Worm (Caenorhabditis elegans): ENCODE data around the gene rpn-3.

DNA sequence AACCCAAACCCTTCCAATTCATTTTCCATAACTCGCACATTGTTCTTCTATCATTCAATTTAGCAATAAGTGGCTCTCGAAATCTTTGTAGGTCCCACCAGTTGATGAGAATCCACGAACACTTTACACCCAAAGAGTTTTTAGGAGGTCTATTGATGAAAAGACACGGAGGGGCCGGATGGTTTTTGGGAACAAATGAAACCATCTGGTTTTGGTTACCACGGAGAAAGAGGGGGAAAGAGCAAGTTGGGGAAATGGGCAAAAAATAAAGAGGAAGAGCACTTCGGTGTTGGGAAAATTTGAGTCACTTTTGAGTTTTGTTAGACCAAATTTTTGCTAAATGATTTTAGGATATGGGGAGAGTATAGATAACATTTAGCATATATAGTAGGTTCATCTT is 20.4 kb downstream of the rpn-3 start:
- TF ChIP-seq pha-4 (tag; optimal IDR thresholded peaks at IDR 0.05), result no peak
- no peak for TF ChIP-seq ceh-48 (tag; optimal IDR thresholded peaks at IDR 0.05)
- no peak for TF ChIP-seq sdc-2 (tag; optimal IDR thresholded peaks at IDR 0.05)
- TF ChIP-seq ceh-31 (tag; optimal IDR thresholded peaks at IDR 0.05), result no peak
- TF ChIP-seq ceh-6 (GFP tag; optimal IDR thresholded peaks at IDR 0.05), result no peak
- TF ChIP-seq ama-1 (optimal IDR thresholded peaks at IDR 0.05), result no peak
